Worm (Caenorhabditis elegans) whole organism, L3 larva: ENCODE measurements around the gene C42D8.1.

Experiments used
- R02D3.7 ChIP-seq: fragments of 150-350 bp; optimal IDR thresholded peaks from 2 replicates; lab custom pipeline; 2014; ENCODE audit warnings: missing biosample characterization, missing genetic modification characterization
- ZK546.5 ChIP-seq: sonication (generic microtip); optimal IDR thresholded peaks from 2 replicates; lab custom pipeline; 2017; ENCODE audit warnings: missing biosample characterization, missing genetic modification characterization
- aly-2 ChIP-seq: fragments of 150-350 bp; optimal IDR thresholded peaks from 2 replicates; lab custom pipeline; 2014; ENCODE audit warnings: missing biosample characterization, missing genetic modification characterization
- ama-1 ChIP-seq: fragments of 150-350 bp; optimal IDR thresholded peaks from 2 replicates; lab custom pipeline; 2018
- ceh-82 ChIP-seq: fragments of 150-350 bp; optimal IDR thresholded peaks from 2 replicates; lab custom pipeline; 2014; ENCODE audit warnings: missing biosample characterization, missing genetic modification characterization
- daf-12 ChIP-seq: fragments of 150-350 bp; optimal IDR thresholded peaks from 2 replicates; lab custom pipeline; 2014; ENCODE audit warnings: missing biosample characterization, missing genetic modification reagents, missing genetic modification characterization
- egl-27 ChIP-seq: sonication (generic microtip); optimal IDR thresholded peaks from 4 replicates; lab custom pipeline; 2017; ENCODE audit warnings: missing biosample characterization, missing genetic modification reagents, missing genetic modification characterization
- egl-5 ChIP-seq: fragments of 150-350 bp; optimal IDR thresholded peaks from 2 replicates; lab custom pipeline; 2017; ENCODE audit warnings: missing biosample characterization, missing genetic modification reagents, missing genetic modification characterization, inconsistent platforms
- eor-1 ChIP-seq, 2 experiments: fragments of 150-350 bp; optimal IDR thresholded peaks; 2 replicates each; lab custom pipeline; 2014 to 2018; ENCODE audit warnings: missing biosample characterization in 2 of 2, missing genetic modification characterization in 2 of 2
- fkh-10 ChIP-seq: sonication (generic microtip); optimal IDR thresholded peaks from 2 replicates; lab custom pipeline; 2017; ENCODE audit warnings: missing biosample characterization, missing genetic modification reagents, missing genetic modification characterization
- fos-1 ChIP-seq: fragments of 150-350 bp; optimal IDR thresholded peaks from 2 replicates; lab custom pipeline; 2014; ENCODE audit warnings: missing biosample characterization, missing genetic modification characterization
- jun-1 ChIP-seq: fragments of 150-350 bp; optimal IDR thresholded peaks from 2 replicates; lab custom pipeline; 2014; ENCODE audit warnings: missing biosample characterization, missing genetic modification reagents, missing genetic modification characterization
- lin-15B ChIP-seq: fragments of 150-350 bp; optimal IDR thresholded peaks from 2 replicates; lab custom pipeline; 2014; ENCODE audit warnings: missing biosample characterization, missing genetic modification characterization
- lin-39 ChIP-seq: fragments of 150-350 bp; optimal IDR thresholded peaks from 2 replicates; lab custom pipeline; 2018; ENCODE audit warnings: missing biosample characterization, missing genetic modification reagents, missing genetic modification characterization
- lsy-12 ChIP-seq: sonication (generic microtip); optimal IDR thresholded peaks from 2 replicates; lab custom pipeline; 2016; ENCODE audit warnings: mild to moderate bottlenecking, missing genetic modification characterization, missing compliant biosample characterization
- mdl-1 ChIP-seq: fragments of 150-350 bp; optimal IDR thresholded peaks from 2 replicates; lab custom pipeline; 2014; ENCODE audit warnings: missing biosample characterization, missing genetic modification characterization
- mml-1 ChIP-seq: fragments of 150-350 bp; sonication (generic microtip); optimal IDR thresholded peaks from 3 replicates; lab custom pipeline; 2014; ENCODE audit warnings: missing biosample characterization, missing genetic modification characterization
- nfya-1 ChIP-seq: sonication (generic microtip); optimal IDR thresholded peaks from 2 replicates; lab custom pipeline; 2017; ENCODE audit warnings: missing genetic modification characterization, mild to moderate bottlenecking, missing compliant biosample characterization, antibody characterized with exemption, moderate library complexity; ENCODE audit not compliant: insufficient read depth
- nhr-11 ChIP-seq: fragments of 150-350 bp; optimal IDR thresholded peaks from 2 replicates; lab custom pipeline; 2014; ENCODE audit warnings: missing biosample characterization, missing genetic modification characterization
- nhr-23 ChIP-seq: fragments of 150-350 bp; optimal IDR thresholded peaks from 2 replicates; lab custom pipeline; 2014; ENCODE audit warnings: missing biosample characterization, missing genetic modification reagents, missing genetic modification characterization
- nhr-237 ChIP-seq: fragments of 150-350 bp; optimal IDR thresholded peaks from 2 replicates; lab custom pipeline; 2014; ENCODE audit warnings: missing biosample characterization, missing genetic modification characterization
- nhr-25 ChIP-seq: sonication (generic microtip); optimal IDR thresholded peaks from 2 replicates; lab custom pipeline; 2017; ENCODE audit warnings: missing biosample characterization, missing genetic modification characterization
- nhr-28 ChIP-seq: fragments of 150-350 bp; optimal IDR thresholded peaks from 2 replicates; lab custom pipeline; 2014; ENCODE audit warnings: missing biosample characterization, missing genetic modification characterization
- nhr-43 ChIP-seq: sonication (generic microtip); optimal IDR thresholded peaks from 2 replicates; lab custom pipeline; 2016; ENCODE audit warnings: mild to moderate bottlenecking, missing genetic modification characterization, missing compliant biosample characterization; ENCODE audit not compliant: poor library complexity, severe bottlenecking
- nhr-67 ChIP-seq: fragments of 150-350 bp; optimal IDR thresholded peaks from 2 replicates; lab custom pipeline; 2014; ENCODE audit warnings: missing biosample characterization, missing genetic modification characterization
- nhr-76 ChIP-seq: fragments of 150-350 bp; sonication (generic microtip); optimal IDR thresholded peaks from 5 replicates; lab custom pipeline; 2014; ENCODE audit warnings: missing biosample characterization, missing genetic modification characterization
- pha-4 ChIP-seq: fragments of 150-350 bp; optimal IDR thresholded peaks from 2 replicates; lab custom pipeline; 2014; ENCODE audit warnings: missing biosample characterization, missing genetic modification reagents, missing genetic modification characterization
- pqm-1 ChIP-seq: fragments of 150-350 bp; optimal IDR thresholded peaks from 2 replicates; lab custom pipeline; 2017; ENCODE audit warnings: missing biosample characterization, missing genetic modification characterization, inconsistent platforms
- sea-2 ChIP-seq: fragments of 150-350 bp; sonication (generic microtip); optimal IDR thresholded peaks from 4 replicates; lab custom pipeline; 2014; ENCODE audit warnings: missing biosample characterization, missing genetic modification reagents, missing genetic modification characterization
- snpc-4 ChIP-seq: fragments of 150-350 bp; optimal IDR thresholded peaks from 2 replicates; lab custom pipeline; 2014; ENCODE audit warnings: missing biosample characterization, missing genetic modification characterization
- tbx-2 ChIP-seq: sonication (generic microtip); optimal IDR thresholded peaks from 2 replicates; lab custom pipeline; 2016; ENCODE audit warnings: mild to moderate bottlenecking, missing genetic modification characterization, missing compliant biosample characterization
- unc-39 ChIP-seq: sonication (generic microtip); optimal IDR thresholded peaks from 4 replicates; lab custom pipeline; 2017; ENCODE audit warnings: missing biosample characterization, missing genetic modification characterization
- unc-62 ChIP-seq: fragments of 150-350 bp; sonication (generic microtip); optimal IDR thresholded peaks from 4 replicates; lab custom pipeline; 2014; ENCODE audit warnings: missing biosample characterization, missing genetic modification reagents, missing genetic modification characterization
- zag-1 ChIP-seq: fragments of 150-350 bp; optimal IDR thresholded peaks from 2 replicates; lab custom pipeline; 2014; ENCODE audit warnings: missing biosample characterization, missing genetic modification characterization
- ztf-4 ChIP-seq: fragments of 150-350 bp; optimal IDR thresholded peaks from 2 replicates; lab custom pipeline; 2014; ENCODE audit warnings: missing biosample characterization, missing genetic modification characterization

The C42D8.1 gene

DNA sequence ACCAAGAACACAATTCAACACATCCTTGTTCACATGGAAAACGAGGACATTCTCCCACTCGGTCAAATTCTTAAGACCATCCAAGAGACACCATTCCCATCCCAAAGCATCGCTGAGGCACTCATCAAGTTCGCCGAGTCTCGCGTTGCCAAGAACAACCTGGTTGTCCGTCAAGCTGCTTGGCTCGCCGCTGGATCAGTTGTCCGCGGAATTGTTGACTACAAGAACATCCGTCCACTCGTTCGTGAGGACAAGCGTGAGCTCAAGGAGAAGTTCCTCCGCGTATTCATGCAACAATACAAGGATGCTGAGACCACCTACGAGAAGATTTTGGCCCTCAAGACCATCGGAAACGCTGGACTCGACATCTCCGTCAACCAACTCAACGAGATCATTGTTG is 7.0 kb upstream of the C42D8.1 start:
- no peak for TF ChIP-seq nhr-237 (tag; lab: Kevin White, UChicago)
- TF ChIP-seq eor-1 (tag; optimal IDR thresholded peaks at IDR 0.05; lab: Kevin White, UChicago) = no peak
- no peak for TF ChIP-seq ztf-4 (tag; lab: Kevin White, UChicago)
- no peak for TF ChIP-seq aly-2 (tag; lab: Kevin White, UChicago)
- no peak for TF ChIP-seq zag-1 (tag; lab: Kevin White, UChicago)
- no peak for TF ChIP-seq nfya-1 (tag; lab: Kevin White, UChicago)
- no peak for TF ChIP-seq unc-39 (tag; lab: Kevin White, UChicago)
- TF ChIP-seq ceh-82 (tag; lab: Kevin White, UChicago) = no peak
- no peak for TF ChIP-seq jun-1 (tag; lab: Kevin White, UChicago)
- TF ChIP-seq lin-15B (tag; lab: Kevin White, UChicago) = no peak
- TF ChIP-seq fkh-10 (GFP tag; lab: Kevin White, UChicago) = no peak
- TF ChIP-seq nhr-76 (tag; lab: Kevin White, UChicago) = no peak
- TF ChIP-seq pha-4 = no peak
- TF ChIP-seq nhr-25 (tag; lab: Kevin White, UChicago) = no peak
- no peak for TF ChIP-seq sea-2
- TF ChIP-seq R02D3.7 (tag; lab: Kevin White, UChicago) = no peak
- TF ChIP-seq daf-12 (tag; lab: Kevin White, UChicago) = no peak
- TF ChIP-seq mdl-1 (tag; lab: Kevin White, UChicago) = no peak
- no peak for TF ChIP-seq nhr-43
- TF ChIP-seq nhr-23 = no peak

DNA sequence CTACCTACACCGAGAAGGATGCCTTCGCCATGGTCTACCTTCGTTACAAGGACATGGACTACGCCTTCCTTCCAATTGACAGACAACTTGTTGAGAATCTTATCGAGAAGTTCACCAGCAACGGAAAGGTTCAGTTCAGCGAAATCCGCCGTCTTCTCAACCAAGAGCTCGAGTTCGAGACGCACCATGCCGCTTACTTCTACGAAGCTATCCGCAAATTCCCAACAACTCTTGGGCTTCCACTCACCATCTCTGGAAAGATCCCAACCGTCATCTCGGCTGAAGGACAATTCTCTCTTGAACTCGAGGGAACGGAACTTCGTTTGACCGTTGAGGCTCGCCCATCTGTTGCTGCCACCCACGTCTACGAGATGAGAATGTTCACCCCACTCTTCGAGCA is 5.9 kb upstream of the C42D8.1 start:
- no peak for TF ChIP-seq unc-39 (tag; lab: Kevin White, UChicago)
- TF ChIP-seq nhr-25 (tag; lab: Kevin White, UChicago) = no peak
- no peak for TF ChIP-seq tbx-2 (tag; lab: Kevin White, UChicago)
- TF ChIP-seq nhr-237 (tag; lab: Kevin White, UChicago) = no peak
- no peak for TF ChIP-seq lin-15B (tag; lab: Kevin White, UChicago)
- no peak for TF ChIP-seq ama-1 (lab: Kevin White, UChicago)
- TF ChIP-seq egl-5 (tag; lab: Kevin White, UChicago) = no peak
- no peak for TF ChIP-seq nhr-11 (tag; lab: Kevin White, UChicago)
- TF ChIP-seq lsy-12 = no peak
- no peak for TF ChIP-seq nhr-28 (tag; lab: Kevin White, UChicago)

DNA sequence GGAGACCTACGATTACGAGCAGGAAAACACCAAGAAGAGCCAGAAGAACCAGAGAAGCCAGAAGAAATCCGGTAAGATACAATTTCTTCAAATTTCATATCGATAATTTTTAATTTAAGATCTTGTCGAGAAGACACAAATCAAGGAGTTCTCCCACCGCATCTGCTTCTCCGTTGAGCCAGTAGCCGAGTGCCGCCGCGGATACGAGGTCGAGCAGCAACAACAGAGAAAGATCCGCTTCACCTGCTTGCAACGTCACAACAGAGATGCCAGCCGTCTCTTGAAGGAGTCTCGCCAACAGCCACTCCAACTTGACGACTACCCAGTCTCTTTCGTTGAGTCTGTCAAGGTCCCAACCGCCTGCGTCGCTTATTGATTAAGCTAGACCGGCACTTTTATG is 3.6 kb upstream of the C42D8.1 start:
- TF ChIP-seq pha-4 (no peak), daf-12 (tag; lab: Kevin White, UChicago) (no peak), unc-62 (GFP tag; lab: Kevin White, UChicago) (no peak), nhr-67 (no peak), egl-27 (tag; lab: Kevin White, UChicago) (no peak), lin-39 (tag; lab: Kevin White, UChicago) (no peak), snpc-4 (tag; lab: Kevin White, UChicago) (no peak), fos-1 (tag; lab: Kevin White, UChicago) (no peak), nhr-76 (tag; lab: Kevin White, UChicago) (no peak), tbx-2 (tag; lab: Kevin White, UChicago) (no peak), zag-1 (tag; lab: Kevin White, UChicago) (no peak), pqm-1 (tag; lab: Kevin White, UChicago) (no peak), ama-1 (lab: Kevin White, UChicago) (no peak), ZK546.5 (tag; lab: Kevin White, UChicago) (no peak), mml-1 (tag; lab: Kevin White, UChicago) (no peak)

DNA sequence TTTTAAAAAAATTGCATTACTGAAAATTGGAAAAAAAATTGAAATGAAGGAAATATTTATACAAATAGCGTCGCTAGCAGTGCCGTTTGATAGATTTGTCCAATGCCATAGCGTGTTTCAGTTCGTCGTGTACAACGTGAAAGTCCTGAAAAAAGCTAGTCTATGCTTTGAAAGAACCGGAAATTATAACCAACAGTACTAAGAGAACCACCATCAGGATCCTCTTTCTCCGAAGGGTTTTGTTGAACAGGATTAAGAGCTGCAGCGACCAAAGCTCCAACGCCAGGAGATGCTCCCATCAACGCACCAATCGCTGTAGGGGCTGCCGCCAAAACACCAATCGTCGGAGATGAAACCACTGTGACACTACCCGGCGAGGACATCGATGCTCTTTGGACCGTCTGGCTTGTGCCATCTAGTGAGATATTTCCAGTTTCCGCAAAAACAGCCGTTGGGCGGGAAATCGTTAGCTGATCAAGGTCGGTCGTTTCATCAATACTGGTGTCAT is 3.1 kb upstream of the C42D8.1 start:
- TF ChIP-seq pqm-1 (tag; lab: Kevin White, UChicago) (no peak), aly-2 (tag; lab: Kevin White, UChicago) (no peak), nfya-1 (tag; lab: Kevin White, UChicago) (no peak), lin-39 (tag; lab: Kevin White, UChicago) (no peak), R02D3.7 (tag; lab: Kevin White, UChicago) (no peak), nhr-11 (tag; lab: Kevin White, UChicago) (no peak), fos-1 (tag; lab: Kevin White, UChicago) (no peak), tbx-2 (tag; lab: Kevin White, UChicago) (no peak), ama-1 (lab: Kevin White, UChicago) (no peak)
- TF ChIP-seq, all 47 proteins: peak for 0
